Worm (Caenorhabditis elegans): Measurements from ENCODE around the gene set-3.

ce11 chrIII:9700114-9700690, 5.8 kb upstream of the set-3 start:
- TF ChIP-seq php-3 (GFP tag; IDR thresholded peaks at IDR 0.05) (no peak), pqm-1 (tag; optimal IDR thresholded peaks at IDR 0.05) (no peak), hlh-30 (tag; optimal IDR thresholded peaks at IDR 0.05; ENCODE audit: insufficient read depth) (no peak)
